Worm (Caenorhabditis elegans) whole organism, L1 larva: ENCODE data around the gene F48G7.7.

Experiments used
- C34B4.2 ChIP-seq: sonication (generic microtip); optimal IDR thresholded peaks from 2 replicates; lab custom pipeline; 2017; ENCODE audit warnings: mild to moderate bottlenecking, missing genetic modification characterization, missing compliant biosample characterization
- skn-1 ChIP-seq: fragments of 150-350 bp; optimal IDR thresholded peaks from 2 replicates; lab custom pipeline; 2014; ENCODE audit warnings: missing biosample characterization, missing genetic modification characterization
- unc-86 ChIP-seq: sonication (generic microtip); optimal IDR thresholded peaks from 2 replicates; lab custom pipeline; 2016; ENCODE audit warnings: missing genetic modification characterization, missing compliant biosample characterization

The F48G7.7 gene

ce11 chrV:576070-576469, 50.2 kb downstream of the F48G7.7 start, which contains the start of gene K06H6.5:
Gene K06H6.5, plus strand, starts transcription at chrV:576370.
- TF ChIP-seq unc-86 (tag; lab: Kevin White, UChicago): no peak
- TF ChIP-seq skn-1 (tag; lab: Kevin White, UChicago): no peak
- no peak for TF ChIP-seq C34B4.2 (tag; lab: Kevin White, UChicago)
